Worm (Caenorhabditis elegans) whole organism, L4/young adult: Measurements from ENCODE around the gene B0281.4.

ENCODE experiments used
- W03F9.2 ChIP-seq: fragments of 150-350 bp; optimal IDR thresholded peaks from 2 replicates; lab custom pipeline; 2014; ENCODE audit warnings: missing biosample characterization, missing genetic modification characterization
- dao-5 ChIP-seq: sonication (generic microtip); optimal IDR thresholded peaks from 2 replicates; lab custom pipeline; 2016; ENCODE audit warnings: missing genotype, missing genetic modification characterization, moderate library complexity, missing compliant biosample characterization
- him-1 ChIP-seq: sonication (generic microtip); optimal IDR thresholded peaks from 2 replicates; lab custom pipeline; 2016; ENCODE audit warnings: missing genotype, missing genetic modification reagents, missing genetic modification characterization, missing compliant biosample characterization

- no peak for TF ChIP-seq dao-5 (tag; lab: Kevin White, UChicago)
- TF ChIP-seq W03F9.2 = no peak
- TF ChIP-seq him-1 (tag; lab: Kevin White, UChicago) = no peak
These were observed 31.8 kb upstream of the B0281.4 start for ce11 chrII:2330462-2330861.
